Worm (Caenorhabditis elegans): ENCODE data around the gene T28D6.4.

DNA sequence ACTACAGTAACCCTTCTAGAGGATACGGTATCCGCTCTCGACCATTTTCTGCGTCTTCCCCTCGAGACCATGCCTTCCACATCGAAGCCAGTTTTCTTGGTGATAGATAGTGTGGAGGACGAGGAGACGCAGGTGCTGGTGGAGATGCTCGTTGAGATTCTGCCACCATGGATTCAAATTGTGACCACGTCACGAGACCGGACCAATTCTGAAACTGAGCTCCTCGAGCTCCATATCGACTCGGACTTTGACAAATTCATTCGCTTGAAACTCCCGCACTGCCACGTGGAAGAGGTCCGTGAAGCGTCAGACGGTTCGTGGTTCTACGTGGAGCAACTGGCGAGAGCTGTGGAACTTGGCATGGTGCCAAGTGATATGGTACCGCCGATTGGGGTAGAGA is 1.1 kb downstream of the T28D6.4 start:
- TF ChIP-seq unc-62 (GFP tag; optimal IDR thresholded peaks at IDR 0.05) (no peak), F23B12.7 (tag; optimal IDR thresholded peaks at IDR 0.05; ENCODE audit: insufficient read depth) (no peak), dpff-1 (tag; optimal IDR thresholded peaks at IDR 0.05) (no peak), sdz-38 (tag; optimal IDR thresholded peaks at IDR 0.05) (no peak), Y95B8A.8 (GFP tag; IDR thresholded peaks at IDR 0.05) (no peak), sea-2 (GFP tag; IDR thresholded peaks at IDR 0.05) (no peak), B0261.1 (tag; optimal IDR thresholded peaks at IDR 0.05) (no peak), xnd-1 (tag; optimal IDR thresholded peaks at IDR 0.05) (no peak)
